Worm (Caenorhabditis elegans) whole organism, L4 larva: ENCODE measurements around the gene W05H9.2.

Source experiments
- F26F4.8 ChIP-seq: fragments of 200-800 bp; sonication (Bioruptor generic); conservative IDR thresholded peaks from 2 replicates; pipeline ENCODE4 v1.3.6; 2022; ENCODE audit warnings: missing genetic modification characterization, missing compliant biosample characterization
- ceh-28 ChIP-seq: fragments of 150-350 bp; optimal IDR thresholded peaks from 2 replicates; lab custom pipeline; 2014; ENCODE audit warnings: missing biosample characterization, missing genetic modification reagents, missing genetic modification characterization
- ceh-32 ChIP-seq: sonication (generic microtip); optimal IDR thresholded peaks from 2 replicates; lab custom pipeline; 2016; ENCODE audit warnings: mild to moderate bottlenecking, missing genetic modification characterization, missing compliant biosample characterization; ENCODE audit not compliant: poor library complexity
- ceh-82 ChIP-seq: sonication (generic microtip); optimal IDR thresholded peaks from 2 replicates; lab custom pipeline; 2017; ENCODE audit warnings: missing biosample characterization, missing genetic modification characterization
- ces-1 ChIP-seq: fragments of 150-350 bp; sonication (generic microtip); optimal IDR thresholded peaks from 4 replicates; lab custom pipeline; 2014; ENCODE audit warnings: missing biosample characterization, missing genetic modification reagents, missing genetic modification characterization
- daf-12 ChIP-seq: fragments of 150-350 bp; optimal IDR thresholded peaks from 2 replicates; lab custom pipeline; 2014; ENCODE audit warnings: missing biosample characterization, missing genetic modification reagents, missing genetic modification characterization
- daf-16 ChIP-seq, 3 experiments: sonication (generic microtip); optimal IDR thresholded peaks; 2 replicates each; lab custom pipeline; 2016 to 2017; ENCODE audit warnings: missing genetic modification characterization in 3 of 3, missing genetic modification reagents in 3 of 3, mild to moderate bottlenecking in 2 of 3, missing compliant biosample characterization in 2 of 3, missing biosample characterization in 1 of 3, moderate library complexity in 1 of 3
- daf-19 ChIP-seq: fragments of 200-800 bp; sonication (Bioruptor generic); conservative IDR thresholded peaks from 2 replicates; pipeline ENCODE4 v1.3.6; 2022; ENCODE audit warnings: missing genetic modification characterization, missing compliant biosample characterization
- dmd-8 ChIP-seq: fragments of 200-800 bp; sonication (Bioruptor generic); IDR thresholded peaks from 2 replicates; pipeline ENCODE4 v1.3.6; 2022; ENCODE audit warnings: missing genetic modification characterization, missing compliant biosample characterization
- duxl-1 ChIP-seq: sonication (generic microtip); optimal IDR thresholded peaks from 2 replicates; lab custom pipeline; 2016; ENCODE audit warnings: mild to moderate bottlenecking, missing genetic modification characterization, moderate library complexity, missing compliant biosample characterization; ENCODE audit not compliant: poor library complexity
- dve-1 ChIP-seq: sonication (generic microtip); optimal IDR thresholded peaks from 2 replicates; lab custom pipeline; 2017; ENCODE audit warnings: antibody characterized with exemption, mild to moderate bottlenecking, missing genetic modification characterization, missing compliant biosample characterization; ENCODE audit not compliant: insufficient read depth
- egl-27 ChIP-seq: sonication (generic microtip); optimal IDR thresholded peaks from 3 replicates; lab custom pipeline; 2017; ENCODE audit warnings: missing biosample characterization, missing genetic modification reagents, missing genetic modification characterization
- fkh-10 ChIP-seq: fragments of 150-350 bp; optimal IDR thresholded peaks from 2 replicates; lab custom pipeline; 2014; ENCODE audit warnings: missing biosample characterization, missing genetic modification reagents, missing genetic modification characterization
- gei-8 ChIP-seq: fragments of 200-800 bp; sonication (Bioruptor generic); optimal IDR thresholded peaks from 2 replicates; lab custom pipeline; 2018; ENCODE audit warnings: mild to moderate bottlenecking, missing genetic modification characterization, missing compliant biosample characterization
- jun-1 ChIP-seq: fragments of 150-350 bp; optimal IDR thresholded peaks from 2 replicates; lab custom pipeline; 2014; ENCODE audit warnings: missing biosample characterization, missing genetic modification reagents, missing genetic modification characterization
- lin-1 ChIP-seq: fragments of 200-800 bp; sonication (Bioruptor generic); IDR thresholded peaks from 2 replicates; pipeline ENCODE4 v1.3.6; 2022; ENCODE audit warnings: missing genetic modification reagents, missing genetic modification characterization, missing compliant biosample characterization
- lin-13 ChIP-seq: fragments of 150-350 bp; optimal IDR thresholded peaks from 2 replicates; lab custom pipeline; 2014; ENCODE audit warnings: missing biosample characterization, missing genetic modification reagents, missing genetic modification characterization
- lin-15B ChIP-seq: fragments of 150-350 bp; sonication (generic microtip); optimal IDR thresholded peaks from 3 replicates; lab custom pipeline; 2014; ENCODE audit warnings: missing biosample characterization, missing genetic modification characterization
- lir-3 ChIP-seq: sonication (generic microtip); optimal IDR thresholded peaks from 2 replicates; lab custom pipeline; 2016; ENCODE audit warnings: mild to moderate bottlenecking, missing genetic modification characterization, missing compliant biosample characterization
- madf-5 ChIP-seq, 2 experiments: fragments of 200-800 bp; sonication (Bioruptor generic); IDR thresholded peaks; 2 replicates each; pipeline ENCODE4 v1.3.6; 2022; ENCODE audit warnings: missing compliant biosample characterization in 2 of 2, missing genetic modification characterization in 2 of 2
- madf-9 ChIP-seq: fragments of 200-800 bp; sonication (Bioruptor generic); conservative IDR thresholded peaks from 2 replicates; pipeline ENCODE4 v1.3.6; 2022; ENCODE audit warnings: missing genetic modification reagents, missing genetic modification characterization, missing compliant biosample characterization
- mdl-1 ChIP-seq, 2 experiments: fragments of 150-350 bp in 1 of 2; sonication (generic microtip) in 1 of 2; optimal IDR thresholded peaks; 2 replicates each; lab custom pipeline; 2014 to 2017; ENCODE audit warnings: missing biosample characterization in 2 of 2, missing genetic modification characterization in 2 of 2
- mxl-2 ChIP-seq: fragments of 200-800 bp; sonication (Bioruptor generic); conservative IDR thresholded peaks from 2 replicates; pipeline ENCODE4 v1.3.6; 2022; ENCODE audit warnings: missing genetic modification reagents, missing genetic modification characterization, missing compliant biosample characterization
- nhr-10 ChIP-seq: fragments of 150-350 bp; optimal IDR thresholded peaks from 2 replicates; lab custom pipeline; 2014; ENCODE audit warnings: missing biosample characterization, missing genetic modification characterization
- nhr-11 ChIP-seq: fragments of 150-350 bp; optimal IDR thresholded peaks from 2 replicates; lab custom pipeline; 2014; ENCODE audit warnings: missing biosample characterization, missing genetic modification characterization
- nhr-237 ChIP-seq: sonication (generic microtip); optimal IDR thresholded peaks from 2 replicates; lab custom pipeline; 2017; ENCODE audit warnings: missing biosample characterization, missing genetic modification characterization
- nhr-28 ChIP-seq: fragments of 150-350 bp; optimal IDR thresholded peaks from 2 replicates; lab custom pipeline; 2014; ENCODE audit warnings: missing biosample characterization, missing genetic modification characterization
- nhr-41 ChIP-seq: fragments of 200-800 bp; sonication (Bioruptor generic); IDR thresholded peaks from 2 replicates; pipeline ENCODE4 v1.3.6; 2022; ENCODE audit warnings: missing genetic modification reagents, missing genetic modification characterization, missing compliant biosample characterization
- nhr-42 ChIP-seq: fragments of 200-800 bp; sonication (Bioruptor generic); IDR thresholded peaks from 2 replicates; pipeline ENCODE4 v1.3.6; 2022; ENCODE audit warnings: missing genetic modification characterization, missing compliant biosample characterization
- nhr-77 ChIP-seq: fragments of 150-350 bp; optimal IDR thresholded peaks from 2 replicates; lab custom pipeline; 2014; ENCODE audit warnings: missing biosample characterization, missing genetic modification characterization
- pha-4 ChIP-seq, 2 experiments: fragments of 150-350 bp in 1 of 2; fragments of 200-800 bp in 1 of 2; sonication (Bioruptor generic) in 1 of 2; IDR thresholded peaks in 1 of 2; optimal IDR thresholded peaks in 1 of 2; 2 replicates each; pipeline versions ENCODE4 v1.3.6 to Lab custom; 2014 to 2022; ENCODE audit warnings: missing genetic modification characterization in 2 of 2, missing genetic modification reagents in 2 of 2, missing biosample characterization in 1 of 2, missing compliant biosample characterization in 1 of 2
- rbr-2 ChIP-seq: sonication (generic microtip); optimal IDR thresholded peaks from 2 replicates; lab custom pipeline; 2016; ENCODE audit warnings: missing genotype, missing genetic modification characterization, missing compliant biosample characterization
- set-16 ChIP-seq: fragments of 200-800 bp; sonication (Bioruptor generic); IDR thresholded peaks from 2 replicates; pipeline ENCODE4 v1.3.6; 2022; ENCODE audit warnings: missing genetic modification reagents, missing genetic modification characterization, missing compliant biosample characterization
- spr-1 ChIP-seq: sonication (generic microtip); optimal IDR thresholded peaks from 2 replicates; lab custom pipeline; 2016; ENCODE audit warnings: mild to moderate bottlenecking, missing genetic modification characterization, missing compliant biosample characterization
- tag-97 ChIP-seq: fragments of 200-800 bp; sonication (Bioruptor generic); IDR thresholded peaks from 2 replicates; pipeline ENCODE4 v1.3.6; 2022; ENCODE audit warnings: missing genetic modification characterization, missing compliant biosample characterization
- tra-1 ChIP-seq: fragments of 200-800 bp; sonication (Bioruptor generic); IDR thresholded peaks from 2 replicates; pipeline ENCODE4 v1.3.6; 2022; ENCODE audit warnings: missing genetic modification reagents, missing genetic modification characterization, missing compliant biosample characterization
- unc-130 ChIP-seq: sonication (generic microtip); optimal IDR thresholded peaks from 2 replicates; lab custom pipeline; 2016; ENCODE audit warnings: missing genetic modification reagents, missing genetic modification characterization, missing compliant biosample characterization
- vab-7 ChIP-seq: fragments of 200-800 bp; sonication (Bioruptor generic); IDR thresholded peaks from 2 replicates; pipeline ENCODE4 v1.3.6; 2022; ENCODE audit warnings: missing genetic modification reagents, missing genetic modification characterization, missing compliant biosample characterization
- zag-1 ChIP-seq: fragments of 150-350 bp; optimal IDR thresholded peaks from 2 replicates; lab custom pipeline; 2014; ENCODE audit warnings: missing biosample characterization, missing genetic modification characterization
- zfp-2 ChIP-seq: sonication (generic microtip); optimal IDR thresholded peaks from 2 replicates; lab custom pipeline; 2016; ENCODE audit warnings: mild to moderate bottlenecking, missing genetic modification characterization, missing compliant biosample characterization

Gene W05H9.2

DNA sequence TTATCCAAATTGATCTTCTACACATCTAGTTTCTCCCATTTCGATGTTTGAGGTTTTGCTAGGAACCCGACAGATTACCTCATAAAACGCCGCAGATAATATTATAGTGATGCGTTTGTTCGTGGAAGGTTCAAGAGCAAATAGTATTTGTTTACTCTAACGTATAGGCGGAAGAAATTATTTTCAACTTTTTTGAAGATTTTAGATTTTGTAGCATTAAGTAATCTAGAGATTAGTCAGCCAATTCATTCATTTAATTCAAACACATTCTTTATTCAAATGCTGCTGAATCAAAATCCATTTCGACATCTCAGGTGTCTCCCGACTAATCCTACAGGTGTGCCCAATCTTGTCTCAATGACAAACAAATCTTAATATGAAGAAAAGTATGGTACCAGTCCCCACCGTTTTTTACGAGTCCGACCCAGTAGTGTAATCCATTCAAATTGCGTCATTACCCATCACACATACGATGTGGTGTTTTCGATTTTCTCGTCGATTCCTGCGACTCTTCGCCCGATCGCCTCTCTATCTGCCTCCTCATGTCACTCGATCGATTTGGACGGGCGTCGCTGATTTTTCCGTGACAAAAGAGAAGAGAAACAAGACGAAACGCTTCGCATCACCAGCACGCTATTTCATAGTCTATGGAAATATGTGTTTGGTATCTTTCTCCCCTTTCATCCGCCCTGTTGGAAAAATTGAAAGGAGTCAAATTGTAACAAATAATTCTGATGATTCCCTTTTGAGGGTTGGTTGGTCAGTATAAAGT is 12.8 kb upstream of the W05H9.2 start (continued):
- TF ChIP-seq pha-4 (GFP tag; IDR thresholded peaks at IDR 0.05; lab: Robert Waterston, UW) (no peak), pha-4 (tag; optimal IDR thresholded peaks at IDR 0.05; lab: Kevin White, UChicago) (no peak), mdl-1 (tag; optimal IDR thresholded peaks at IDR 0.05; lab: Kevin White, UChicago) (peak in 1 of 2 experiments; percentile 62), set-16 (GFP tag; lab: Robert Waterston, UW) (no peak; the same call in 1 of the 2 replicates), jun-1 (tag; lab: Kevin White, UChicago) (peak; percentile 25), nhr-42 (GFP tag; lab: Robert Waterston, UW) (peak; percentile 30; the same call in 1 of the 2 replicates), tra-1 (GFP tag; lab: Robert Waterston, UW) (peak; percentile 53; the same call in 1 of the 2 replicates), daf-12 (tag; lab: Kevin White, UChicago) (no peak), daf-16 (GFP tag; optimal IDR thresholded peaks at IDR 0.05; lab: Kevin White, UChicago) (peak in 1 of 2 experiments; percentile 79), daf-16 (tag; optimal IDR thresholded peaks at IDR 0.05; lab: Kevin White, UChicago) (peak; percentile 87), gei-8 (GFP tag; lab: Kevin White, UChicago) (peak; percentile 61), lin-13 (GFP tag; lab: Kevin White, UChicago) (no peak), unc-130 (GFP tag; lab: Kevin White, UChicago) (no peak), nhr-10 (peak; percentile 7), madf-5 (GFP tag; IDR thresholded peaks at IDR 0.05; lab: Robert Waterston, UW) (no peak), ceh-32 (tag; lab: Kevin White, UChicago) (no peak), lir-3 (tag; lab: Kevin White, UChicago) (peak; percentile 23), zfp-2 (no peak), ceh-82 (tag; lab: Kevin White, UChicago) (no peak), nhr-11 (tag; lab: Kevin White, UChicago) (peak; percentile 48), F26F4.8 (no peak), ceh-28 (tag; lab: Kevin White, UChicago) (peak; percentile 66), ces-1 (GFP tag; lab: Kevin White, UChicago) (no peak), lin-15B (tag; lab: Kevin White, UChicago) (no peak), zag-1 (tag; lab: Kevin White, UChicago) (no peak), nhr-41 (no peak), nhr-28 (tag; lab: Kevin White, UChicago) (peak; percentile 85), spr-1 (peak; percentile 32), nhr-237 (tag; lab: Kevin White, UChicago) (no peak), lin-1 (GFP tag; lab: Robert Waterston, UW) (no peak), tag-97 (GFP tag; lab: Robert Waterston, UW) (no peak), egl-27 (tag; lab: Kevin White, UChicago) (no peak), daf-19 (GFP tag; lab: Robert Waterston, UW) (no peak), fkh-10 (GFP tag; lab: Kevin White, UChicago) (no peak), duxl-1 (tag; lab: Kevin White, UChicago) (peak; percentile 79), vab-7 (GFP tag; lab: Robert Waterston, UW) (no peak), dve-1 (tag; lab: Kevin White, UChicago) (peak; percentile 53), rbr-2 (tag; lab: Kevin White, UChicago) (peak; percentile 62), nhr-77 (tag; lab: Kevin White, UChicago) (no peak), mxl-2 (GFP tag; lab: Robert Waterston, UW) (no peak), dmd-8 (GFP tag; lab: Robert Waterston, UW) (0 out of 2 replicates have a peak, but pooled peaks have one; percentile 16), madf-9 (GFP tag; lab: Robert Waterston, UW) (0 out of 2 replicates have a peak, but pooled peaks have one; percentile 14)
